Fruit fly (Drosophila melanogaster) whole organism, embryonic: ENCODE data around the gene ball.

Source experiments
- CG10209 ChIP-seq: fragments of 200-800 bp; sonication (Bioruptor generic); optimal IDR thresholded peaks from 3 replicates; lab custom pipeline; 2017; ENCODE audit warnings: missing biosample characterization, mild to moderate bottlenecking, missing genetic modification characterization, missing genetic modification reagents
- CG11456 ChIP-seq: fragments of 200-800 bp; sonication (Bioruptor generic); IDR thresholded peaks from 3 replicates; pipeline ENCODE4 v1.3.6; 2022; ENCODE audit warnings: missing biosample characterization, missing genetic modification characterization
- CG11723 ChIP-seq: fragments of 200-800 bp; sonication (Bioruptor generic); optimal IDR thresholded peaks from 2 replicates; lab custom pipeline; 2017; ENCODE audit warnings: missing biosample characterization, mild to moderate bottlenecking, missing genetic modification characterization
- CG1233 ChIP-seq: fragments of 200-800 bp; sonication (Bioruptor generic); optimal IDR thresholded peaks from 4 replicates; lab custom pipeline; 2018; ENCODE audit warnings: missing biosample characterization, mild to moderate bottlenecking, missing genetic modification characterization
- CG13296 ChIP-seq: fragments of 200-800 bp; sonication (Bioruptor generic); optimal IDR thresholded peaks from 3 replicates; lab custom pipeline; 2018; ENCODE audit warnings: missing biosample characterization, mild to moderate bottlenecking, missing genetic modification characterization
- CG14710 ChIP-seq: fragments of 200-800 bp; sonication (Bioruptor generic); optimal IDR thresholded peaks from 3 replicates; lab custom pipeline; 2019; ENCODE audit warnings: missing biosample characterization, mild to moderate bottlenecking, missing genetic modification characterization, moderate library complexity
- CG15479 ChIP-seq: fragments of 200-800 bp; sonication (Bioruptor generic); optimal IDR thresholded peaks from 3 replicates; lab custom pipeline; 2019; ENCODE audit warnings: missing biosample characterization, mild to moderate bottlenecking, missing genetic modification characterization, moderate library complexity
- CG15601 ChIP-seq: fragments of 200-800 bp; sonication (Bioruptor generic); optimal IDR thresholded peaks from 3 replicates; lab custom pipeline; 2019; ENCODE audit warnings: missing biosample characterization, mild to moderate bottlenecking, missing genetic modification characterization, moderate library complexity
- CG17328 ChIP-seq: fragments of 200-800 bp; sonication (Bioruptor generic); IDR thresholded peaks from 2 replicates; pipeline ENCODE4 v1.3.6; 2022; ENCODE audit warnings: missing biosample characterization, missing genetic modification characterization
- CG17359 ChIP-seq: fragments of 200-800 bp; sonication (Bioruptor generic); optimal IDR thresholded peaks from 3 replicates; lab custom pipeline; 2018; ENCODE audit warnings: missing biosample characterization, mild to moderate bottlenecking, missing genetic modification characterization, moderate library complexity
- CG17385 ChIP-seq: fragments of 200-800 bp; sonication (Bioruptor generic); optimal IDR thresholded peaks from 3 replicates; lab custom pipeline; 2018; ENCODE audit warnings: missing biosample characterization, mild to moderate bottlenecking, missing genetic modification characterization
- CG17568 ChIP-seq: fragments of 200-800 bp; sonication (Bioruptor generic); optimal IDR thresholded peaks from 2 replicates; lab custom pipeline; 2018; ENCODE audit warnings: missing biosample characterization, mild to moderate bottlenecking, missing genetic modification characterization, moderate library complexity
- CG2202 ChIP-seq: fragments of 200-800 bp; sonication (Bioruptor generic); optimal IDR thresholded peaks from 2 replicates; lab custom pipeline; 2018; ENCODE audit warnings: missing biosample characterization, mild to moderate bottlenecking, missing genetic modification characterization
- CG4360 ChIP-seq: fragments of 200-800 bp; sonication (Bioruptor generic); IDR thresholded peaks from 2 replicates; pipeline ENCODE4 v1.3.6; 2022; ENCODE audit warnings: missing biosample characterization, missing genetic modification characterization
- CG43689 ChIP-seq: fragments of 200-800 bp; sonication (Bioruptor generic); IDR thresholded peaks from 2 replicates; pipeline ENCODE4 v1.3.6; 2022; ENCODE audit warnings: missing biosample characterization, missing genetic modification characterization
- CG4707 ChIP-seq: fragments of 200-800 bp; sonication (Bioruptor generic); optimal IDR thresholded peaks from 2 replicates; lab custom pipeline; 2018; ENCODE audit warnings: missing biosample characterization, mild to moderate bottlenecking, missing genetic modification characterization, moderate library complexity
- CG5180 ChIP-seq: fragments of 200-800 bp; sonication (Bioruptor generic); optimal IDR thresholded peaks from 3 replicates; lab custom pipeline; 2017; ENCODE audit warnings: missing biosample characterization, missing genetic modification characterization, mild to moderate bottlenecking, moderate library complexity, missing genetic modification reagents
- CG6689 ChIP-seq: fragments of 200-800 bp; sonication (Bioruptor generic); IDR thresholded peaks from 2 replicates; pipeline ENCODE4 v1.3.6; 2022; ENCODE audit warnings: missing biosample characterization, missing genetic modification characterization
- CG7556 ChIP-seq: fragments of 200-800 bp; sonication (Bioruptor generic); optimal IDR thresholded peaks from 2 replicates; lab custom pipeline; 2017; ENCODE audit warnings: missing biosample characterization, mild to moderate bottlenecking, missing genetic modification characterization
- CG7987 ChIP-seq: fragments of 200-800 bp; sonication (Bioruptor generic); optimal IDR thresholded peaks from 2 replicates; lab custom pipeline; 2018; ENCODE audit warnings: missing biosample characterization, mild to moderate bottlenecking, missing genetic modification characterization, moderate library complexity
- CG8478 ChIP-seq: fragments of >200 bp; optimal IDR thresholded peaks from 2 replicates; lab custom pipeline; 2018
- CTCF ChIP-seq: fragments of 200-800 bp; sonication (Bioruptor generic); optimal IDR thresholded peaks from 2 replicates; lab custom pipeline; 2017; ENCODE audit warnings: missing biosample characterization, mild to moderate bottlenecking, missing genetic modification characterization, moderate library complexity
- CrebB ChIP-seq: fragments of 200-800 bp; sonication (Bioruptor generic); optimal IDR thresholded peaks from 3 replicates; lab custom pipeline; 2018; ENCODE audit warnings: missing biosample characterization, mild to moderate bottlenecking, missing genetic modification characterization
- D ChIP-seq, 2 experiments: fragments of 200-800 bp in 1 of 2; fragments of >200 bp in 1 of 2; sonication (Bioruptor generic) in 1 of 2; optimal IDR thresholded peaks; 2 replicates in 1 of 2; 3 replicates in 1 of 2; lab custom pipeline; 2017; ENCODE audit warnings: mild to moderate bottlenecking in 1 of 2, missing biosample characterization in 1 of 2, missing genetic modification characterization in 1 of 2, missing genetic modification reagents in 1 of 2
- Dfd ChIP-seq, 2 experiments: fragments of >200 bp; optimal IDR thresholded peaks; 2 replicates each; lab custom pipeline; 2017; ENCODE audit warnings: missing biosample characterization in 2 of 2, missing genetic modification characterization in 2 of 2
- Fer1 ChIP-seq: fragments of 200-800 bp; sonication (Bioruptor generic); optimal IDR thresholded peaks from 2 replicates; lab custom pipeline; 2017; ENCODE audit warnings: missing biosample characterization, mild to moderate bottlenecking, missing genetic modification characterization
- Fer3 ChIP-seq: fragments of 200-800 bp; sonication (Bioruptor generic); optimal IDR thresholded peaks from 2 replicates; lab custom pipeline; 2018; ENCODE audit warnings: missing biosample characterization, mild to moderate bottlenecking, missing genetic modification characterization, moderate library complexity
- HHEX ChIP-seq: fragments of 200-800 bp; sonication (Bioruptor generic); optimal IDR thresholded peaks from 3 replicates; lab custom pipeline; 2017; ENCODE audit warnings: missing biosample characterization, mild to moderate bottlenecking, missing genetic modification characterization, missing genetic modification reagents
- HLH3B ChIP-seq: fragments of 200-800 bp; sonication (Bioruptor generic); IDR thresholded peaks from 2 replicates; pipeline ENCODE4 v1.3.6; 2022; ENCODE audit warnings: missing biosample characterization, missing genetic modification characterization
- HLHmδ ChIP-seq: fragments of 200-800 bp; sonication (Bioruptor generic); optimal IDR thresholded peaks from 2 replicates; lab custom pipeline; 2018; ENCODE audit warnings: missing biosample characterization, mild to moderate bottlenecking, missing genetic modification characterization, moderate library complexity
- Med ChIP-seq: fragments of 200-800 bp; sonication (Bioruptor generic); peaks from one replicate; lab custom pipeline; 2016; ENCODE audit warnings: missing biosample characterization, missing genetic modification characterization, mild to moderate bottlenecking, inconsistent platforms, moderate library complexity
- PHDP ChIP-seq: fragments of 200-800 bp; sonication (Bioruptor generic); optimal IDR thresholded peaks from 3 replicates; lab custom pipeline; 2018; ENCODE audit warnings: missing biosample characterization, mild to moderate bottlenecking, missing genetic modification characterization, moderate library complexity
- Ssrp ChIP-seq: fragments of 200-800 bp; sonication (Bioruptor generic); optimal IDR thresholded peaks from 2 replicates; lab custom pipeline; 2018; ENCODE audit warnings: missing biosample characterization, mild to moderate bottlenecking, missing genetic modification characterization, moderate library complexity
- bcd ChIP-seq: fragments of 200-800 bp; sonication (Bioruptor generic); optimal IDR thresholded peaks from 2 replicates; lab custom pipeline; 2017; ENCODE audit warnings: missing biosample characterization, mild to moderate bottlenecking, missing genetic modification characterization
- bsh ChIP-seq, 2 experiments: fragments of 200-800 bp; sonication (Bioruptor generic); optimal IDR thresholded peaks; 2 replicates each; lab custom pipeline; 2017 to 2018; ENCODE audit warnings: mild to moderate bottlenecking in 2 of 2, missing biosample characterization in 2 of 2, missing genetic modification characterization in 2 of 2, moderate library complexity in 1 of 2
- gcm2 ChIP-seq: fragments of 200-800 bp; sonication (Bioruptor generic); optimal IDR thresholded peaks from 2 replicates; lab custom pipeline; 2016; ENCODE audit warnings: missing biosample characterization, missing genetic modification characterization
- kni ChIP-seq: fragments of 200-800 bp; sonication (Bioruptor generic); optimal IDR thresholded peaks from 3 replicates; lab custom pipeline; 2017; ENCODE audit warnings: mild to moderate bottlenecking, missing biosample characterization, missing genetic modification reagents, missing genetic modification characterization
- lab ChIP-seq: fragments of 200-800 bp; sonication (Bioruptor generic); optimal IDR thresholded peaks from 3 replicates; lab custom pipeline; 2017; ENCODE audit warnings: missing biosample characterization, missing genetic modification characterization, mild to moderate bottlenecking, moderate library complexity, missing genetic modification reagents
- onecut ChIP-seq: fragments of 200-800 bp; sonication (Bioruptor generic); IDR thresholded peaks from 2 replicates; pipeline ENCODE4 v1.3.6; 2022; ENCODE audit warnings: missing biosample characterization, missing genetic modification characterization
- otp ChIP-seq: fragments of 200-800 bp; sonication (Bioruptor generic); IDR thresholded peaks from 3 replicates; pipeline ENCODE4, ENCODE4 v1.3.6; 2022; ENCODE audit warnings: missing biosample characterization, missing genetic modification characterization
- pan ChIP-seq, 4 experiments: fragments of >200 bp in 3 of 4; fragments of 200-800 bp in 1 of 4; sonication (Bioruptor generic) in 1 of 4; optimal IDR thresholded peaks in 3 of 4; IDR thresholded peaks in 1 of 4; 2 replicates each; pipeline versions ENCODE4 v1.3.6 to Lab custom; 2017 to 2022; ENCODE audit warnings: missing biosample characterization in 2 of 4, missing genetic modification characterization in 2 of 4, mixed read lengths in 1 of 4
- sd ChIP-seq: fragments of 200-800 bp; sonication (Bioruptor generic); optimal IDR thresholded peaks from 3 replicates; lab custom pipeline; 2018; ENCODE audit warnings: missing biosample characterization, mild to moderate bottlenecking, missing genetic modification characterization, moderate library complexity
- sens ChIP-seq: fragments of 200-800 bp; sonication (Bioruptor generic); peaks from one replicate; lab custom pipeline; 2016; ENCODE audit warnings: missing biosample characterization, missing genetic modification characterization
- sqz ChIP-seq: fragments of 200-800 bp; sonication (Bioruptor generic); optimal IDR thresholded peaks from 3 replicates; lab custom pipeline; 2018; ENCODE audit warnings: missing biosample characterization, mild to moderate bottlenecking, missing genetic modification characterization
- unpg ChIP-seq: fragments of 200-800 bp; sonication (Bioruptor generic); optimal IDR thresholded peaks from 3 replicates; lab custom pipeline; 2018; ENCODE audit warnings: missing biosample characterization, mild to moderate bottlenecking, missing genetic modification characterization, moderate library complexity
- usp ChIP-seq: fragments of >200 bp; optimal IDR thresholded peaks from 2 replicates; lab custom pipeline; 2017; ENCODE audit warnings: missing biosample characterization, missing genetic modification characterization
- vvl ChIP-seq: fragments of 200-800 bp; sonication (Bioruptor generic); IDR thresholded peaks from 2 replicates; pipeline ENCODE4 v1.3.6; 2022; ENCODE audit warnings: missing biosample characterization, missing genetic modification characterization
- wor ChIP-seq: fragments of 200-800 bp; sonication (Bioruptor generic); IDR thresholded peaks from 2 replicates; pipeline ENCODE4 v1.3.6; 2022; ENCODE audit warnings: missing biosample characterization, missing genetic modification characterization

Gene ball

DNA sequence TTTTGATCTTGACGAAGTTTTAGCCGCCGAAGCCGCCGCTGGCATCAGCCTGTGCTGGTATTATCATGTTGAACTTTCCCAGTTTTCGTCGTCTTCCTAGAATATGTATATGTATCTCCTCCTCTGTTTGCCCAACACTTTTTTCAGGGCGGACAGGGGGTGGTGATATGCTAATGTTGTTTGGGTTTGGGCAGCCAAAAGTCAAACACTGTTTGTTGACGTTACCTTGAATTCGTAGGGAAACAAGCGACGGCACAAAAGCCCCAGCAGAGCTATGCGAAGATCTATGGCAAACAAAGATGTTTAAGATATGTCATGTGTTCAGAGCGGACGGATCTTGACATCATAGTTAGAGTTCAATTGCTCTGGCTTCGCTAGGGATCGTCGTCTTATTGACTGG is 42.1 kb upstream of the ball start (continued):
- no peak for TF ChIP-seq D (optimal IDR thresholded peaks at IDR 0.05; lab: Kevin White, UChicago)
- peak; percentile 40 for TF ChIP-seq D (GFP tag; optimal IDR thresholded peaks at IDR 0.05; lab: Kevin White, UChicago)
- peak; percentile 33 for TF ChIP-seq HLHmδ
- peak; percentile 5 for TF ChIP-seq bcd (GFP tag; lab: Kevin White, UChicago)
- peak; percentile 30 for TF ChIP-seq CG7987 (GFP tag; lab: Kevin White, UChicago)
- no peak for TF ChIP-seq wor (GFP tag; lab: Robert Waterston, UW)
- TF ChIP-seq sens = peak; percentile 64
- peak; percentile 10 for TF ChIP-seq CG17385 (GFP tag; lab: Kevin White, UChicago)
- no peak for TF ChIP-seq CG8478 (lab: Kevin White, UChicago)
- TF ChIP-seq CrebB (tag; lab: Kevin White, UChicago) = peak; percentile 31
- peak; percentile 22; the same call in 1 of the 3 replicates for TF ChIP-seq otp
- TF ChIP-seq CG11456 = 0 out of 3 replicates have a peak, but pooled peaks have one; percentile 50
- TF ChIP-seq CG43689 (GFP tag; lab: Robert Waterston, UW) = 0 out of 2 replicates have a peak, but pooled peaks have one; percentile 35
- TF ChIP-seq HHEX (GFP tag; lab: Kevin White, UChicago) = peak; percentile 31
- TF ChIP-seq bsh (GFP tag; optimal IDR thresholded peaks at IDR 0.05; lab: Kevin White, UChicago) = peak in 1 of 2 experiments; percentile 48
- peak; percentile 37 for TF ChIP-seq CG14710 (tag; lab: Kevin White, UChicago)
- TF ChIP-seq pan (optimal IDR thresholded peaks at IDR 0.05; lab: Kevin White, UChicago) = no peak
- TF ChIP-seq pan (GFP tag; optimal IDR thresholded peaks at IDR 0.05 in 1 of 2, IDR thresholded peaks at IDR 0.05 in 1 of 2) = peak in 1 of 2 experiments; percentile 15
- 0 out of 2 replicates have a peak, but pooled peaks have one; percentile 20 for TF ChIP-seq CG4360 (GFP tag; lab: Robert Waterston, UW)
- TF ChIP-seq sqz (GFP tag; lab: Kevin White, UChicago) = peak; percentile 4
- TF ChIP-seq CG7556 (GFP tag; lab: Kevin White, UChicago) = peak; percentile 1
- TF ChIP-seq Dfd (GFP tag; optimal IDR thresholded peaks at IDR 0.05; lab: Kevin White, UChicago) = no peak
- peak; percentile 32 for TF ChIP-seq PHDP (tag; lab: Kevin White, UChicago)
- no peak for TF ChIP-seq Ssrp (tag; lab: Kevin White, UChicago)
- TF ChIP-seq CG2202 (tag; lab: Kevin White, UChicago) = peak; percentile 1
- TF ChIP-seq kni (GFP tag; lab: Kevin White, UChicago) = peak; percentile 82
- peak; percentile 26; the same call in 1 of the 2 replicates for TF ChIP-seq CG6689 (GFP tag; lab: Robert Waterston, UW)
- peak; percentile 15 for TF ChIP-seq CG17568
- peak; percentile 79 for TF ChIP-seq Med (GFP tag; lab: Kevin White, UChicago)
- peak; percentile 53 for TF ChIP-seq CG15601 (tag; lab: Kevin White, UChicago)
- TF ChIP-seq CG11723 (GFP tag; lab: Kevin White, UChicago) = peak; percentile 37
- TF ChIP-seq CG5180 = peak; percentile 33
- peak; percentile 44 for TF ChIP-seq vvl (GFP tag; lab: Robert Waterston, UW)
- no peak; the same call in 1 of the 2 replicates for TF ChIP-seq HLH3B
- 0 out of 2 replicates have a peak, but pooled peaks have one; percentile 5 for TF ChIP-seq CG17328
- 0 out of 2 replicates have a peak, but pooled peaks have one; percentile 12 for TF ChIP-seq onecut (GFP tag; lab: Robert Waterston, UW)
- TF ChIP-seq sd (tag; lab: Kevin White, UChicago) = peak; percentile 25
- TF ChIP-seq Fer3 = peak; percentile 23
- TF ChIP-seq gcm2 = no peak
- TF ChIP-seq CG13296 (GFP tag; lab: Kevin White, UChicago) = peak; percentile 19
- TF ChIP-seq lab (GFP tag; lab: Kevin White, UChicago) = peak; percentile 54
- peak; percentile 16 for TF ChIP-seq CG17359 (tag; lab: Kevin White, UChicago)
- peak; percentile 33 for TF ChIP-seq CG1233
- TF ChIP-seq usp (GFP tag; lab: Kevin White, UChicago) = no peak
- peak; percentile 16 for TF ChIP-seq unpg (GFP tag; lab: Kevin White, UChicago)
- no peak for TF ChIP-seq CTCF (GFP tag; lab: Kevin White, UChicago)
- peak; percentile 21 for TF ChIP-seq Fer1 (GFP tag; lab: Kevin White, UChicago)
- no peak for TF ChIP-seq CG15479 (GFP tag; lab: Kevin White, UChicago)
- peak; percentile 20 for TF ChIP-seq CG10209
- TF ChIP-seq CG4707 (GFP tag; lab: Kevin White, UChicago) = peak; percentile 31
